Fruit fly (Drosophila melanogaster): Measurements from ENCODE around the gene CG14855.

The CG14855 gene

DNA sequence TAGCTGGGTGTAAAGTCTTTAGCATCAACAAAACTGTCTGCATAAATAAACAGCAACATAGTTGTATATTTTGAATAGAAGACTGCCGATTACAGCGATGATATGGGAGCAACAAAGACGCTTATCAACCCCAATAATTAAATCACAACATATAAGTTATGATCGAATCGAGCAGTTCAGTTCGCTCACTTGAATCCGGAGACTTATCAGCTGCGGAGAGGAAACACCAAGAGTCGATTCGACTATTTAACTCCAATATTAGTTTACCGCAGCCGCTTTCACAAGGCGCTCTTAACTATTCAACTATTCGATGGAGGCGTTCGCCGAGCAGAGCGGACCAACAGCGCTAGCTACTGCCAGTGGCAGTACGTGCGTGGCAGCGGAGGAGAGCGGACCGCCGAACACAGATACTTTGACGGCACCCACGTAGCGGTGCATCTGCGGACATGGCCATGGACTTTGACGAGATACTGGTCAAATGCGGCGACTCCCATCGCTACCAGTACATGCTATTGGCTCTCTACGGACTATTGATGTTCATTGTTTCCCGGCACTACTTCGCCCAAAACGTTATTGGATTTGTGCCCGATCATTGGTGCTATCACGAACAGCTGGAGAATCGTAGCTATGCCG lies 2.6 kb downstream of the CG14855 start, which contains the start of gene CG14856:
CG14856 (plus strand) TSS at position 361 of the 633 bp plus-strand sequence.
- no peak for TF ChIP-seq CG12768 (GFP tag; optimal IDR thresholded peaks at IDR 0.05)
- TF ChIP-seq tj (GFP tag; optimal IDR thresholded peaks at IDR 0.05): no peak
- no peak for TF ChIP-seq kay (GFP tag; ENCODE audit: borderline replicate concordance)
- TF ChIP-seq toe (GFP tag; optimal IDR thresholded peaks at IDR 0.05): no peak
- TF ChIP-seq bab1 (GFP tag; optimal IDR thresholded peaks at IDR 0.05): no peak
- no peak for TF ChIP-seq pad (GFP tag; optimal IDR thresholded peaks at IDR 0.05)
- TF ChIP-seq CG11617 (GFP tag; optimal IDR thresholded peaks at IDR 0.05): no peak

DNA sequence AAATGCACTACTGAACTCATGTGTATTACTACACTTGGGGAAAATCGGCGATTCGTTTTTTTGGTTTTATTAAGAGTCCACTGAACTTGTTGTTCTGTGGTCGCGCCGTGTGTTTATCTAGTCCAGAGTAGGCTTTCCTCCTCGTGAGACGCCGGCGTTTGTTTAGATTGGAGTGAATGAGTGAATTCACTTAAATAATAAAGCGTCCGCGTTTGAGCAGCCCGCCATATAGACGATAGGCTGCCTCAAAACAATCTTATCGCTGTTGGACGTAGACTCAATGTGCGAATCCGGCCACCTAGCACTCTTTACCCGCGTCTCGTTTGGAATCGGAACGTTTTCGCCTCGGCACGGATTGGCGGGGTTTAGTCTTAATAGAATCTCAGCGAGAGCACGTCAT lies 5.3 kb downstream of the CG14855 start, which contains the start of gene CG14857:
CG14857 (plus strand) TSS at position 367 of the 400 bp plus-strand sequence.
- TF ChIP-seq CG11617 (GFP tag; optimal IDR thresholded peaks at IDR 0.05): no peak
- peak; percentile 49 for TF ChIP-seq kay (GFP tag; ENCODE audit: borderline replicate concordance)
- peak; percentile 52 for TF ChIP-seq CG12768 (GFP tag; optimal IDR thresholded peaks at IDR 0.05)
- peak; percentile 70 for TF ChIP-seq cic (GFP tag; optimal IDR thresholded peaks at IDR 0.05)
- no peak for TF ChIP-seq CG7101 (tag; optimal IDR thresholded peaks at IDR 0.05)
- TF ChIP-seq Mnt (GFP tag; optimal IDR thresholded peaks at IDR 0.05): peak; percentile 45
- TF ChIP-seq CG33017 (tag; optimal IDR thresholded peaks at IDR 0.05): peak; percentile 12

- TF ChIP-seq cic (GFP tag; optimal IDR thresholded peaks at IDR 0.05): peak; percentile 52
- no peak for TF ChIP-seq CG11617 (GFP tag; optimal IDR thresholded peaks at IDR 0.05)
- TF ChIP-seq cnc (optimal IDR thresholded peaks at IDR 0.05): no peak
- no peak for TF ChIP-seq kay (GFP tag; ENCODE audit: borderline replicate concordance)
These were observed 14.6 kb downstream of the CG14855 start for dm6 chr3R:14810703-14811102.

DNA sequence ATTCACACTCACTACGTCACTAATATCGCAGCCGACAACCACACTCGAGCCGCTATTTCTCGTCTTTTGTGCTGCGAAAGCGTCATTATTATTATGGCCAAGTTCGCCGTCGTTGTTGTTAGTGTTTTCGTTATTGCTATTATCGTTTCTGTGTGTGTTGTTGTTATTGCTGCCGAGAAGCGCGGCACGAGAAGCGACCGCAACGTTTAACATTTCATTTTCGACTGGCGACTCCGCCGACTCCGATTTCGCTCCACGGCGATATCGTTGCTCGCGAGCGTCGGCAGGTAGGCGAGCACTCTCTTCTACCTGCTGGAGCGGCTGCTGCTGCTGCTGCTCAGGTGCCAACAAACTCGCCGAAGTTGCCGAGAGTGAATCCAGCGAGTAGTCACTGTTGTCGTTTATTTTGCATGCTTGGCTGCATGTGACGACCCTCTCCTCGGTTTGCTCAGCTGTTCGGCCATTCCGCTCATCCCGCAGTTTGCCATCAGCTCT lies 21.7 kb downstream of the CG14855 start:
- TF ChIP-seq CG14711 (tag; optimal IDR thresholded peaks at IDR 0.05): no peak
- TF ChIP-seq cnc (optimal IDR thresholded peaks at IDR 0.05): no peak
- TF ChIP-seq ovo (GFP tag; optimal IDR thresholded peaks at IDR 0.05): no peak
- peak; percentile 81 for TF ChIP-seq tj (GFP tag; optimal IDR thresholded peaks at IDR 0.05)
- peak; percentile 54 for TF ChIP-seq CG12768 (GFP tag; optimal IDR thresholded peaks at IDR 0.05)
- TF ChIP-seq Hr96 (GFP tag; optimal IDR thresholded peaks at IDR 0.05): peak; percentile 50
- peak; percentile 24 for TF ChIP-seq CG7101 (tag; optimal IDR thresholded peaks at IDR 0.05)
- peak; percentile 48 for TF ChIP-seq toe (GFP tag; optimal IDR thresholded peaks at IDR 0.05)
- TF ChIP-seq cic (GFP tag; optimal IDR thresholded peaks at IDR 0.05): peak; percentile 46
- no peak for TF ChIP-seq CG7045 (GFP tag; optimal IDR thresholded peaks at IDR 0.05)
- TF ChIP-seq CG5204 (GFP tag; optimal IDR thresholded peaks at IDR 0.05): no peak
- TF ChIP-seq bab1 (GFP tag; optimal IDR thresholded peaks at IDR 0.05): peak; percentile 50
- TF ChIP-seq CG11617 (GFP tag; optimal IDR thresholded peaks at IDR 0.05): peak; percentile 7
- TF ChIP-seq Mnt (GFP tag; optimal IDR thresholded peaks at IDR 0.05): peak; percentile 90
- TF ChIP-seq Crg-1 (GFP tag; optimal IDR thresholded peaks at IDR 0.05): peak; percentile 18

dm6 chr3R:14819711-14820153 lies 23.6 kb downstream of the CG14855 start:
- peak; percentile 21 for TF ChIP-seq tj (GFP tag; optimal IDR thresholded peaks at IDR 0.05)
- TF ChIP-seq cic (GFP tag; optimal IDR thresholded peaks at IDR 0.05): no peak
- peak; percentile 22 for TF ChIP-seq Mnt (GFP tag; optimal IDR thresholded peaks at IDR 0.05)

DNA sequence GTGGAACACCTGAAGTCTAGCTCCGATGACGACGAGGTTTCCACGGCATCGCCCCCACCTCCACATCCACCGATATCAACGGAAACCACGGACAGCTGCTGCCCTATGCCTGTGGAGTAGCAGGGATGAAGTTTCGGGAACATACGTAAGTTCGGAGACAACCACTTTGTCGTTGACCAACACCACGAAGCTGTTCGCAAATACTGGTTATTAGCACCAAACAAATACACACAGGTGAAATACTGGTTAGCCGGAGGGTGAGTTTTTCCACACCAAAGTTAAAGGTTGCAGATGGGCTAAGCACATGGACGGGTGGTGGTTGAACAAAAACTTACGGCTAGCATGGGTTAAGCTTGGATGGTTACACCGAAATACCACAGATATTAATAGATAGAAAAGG lies 25.1 kb downstream of the CG14855 start:
- TF ChIP-seq CG14711 (tag; optimal IDR thresholded peaks at IDR 0.05) (no peak), CG5204 (GFP tag; optimal IDR thresholded peaks at IDR 0.05) (no peak)

DNA sequence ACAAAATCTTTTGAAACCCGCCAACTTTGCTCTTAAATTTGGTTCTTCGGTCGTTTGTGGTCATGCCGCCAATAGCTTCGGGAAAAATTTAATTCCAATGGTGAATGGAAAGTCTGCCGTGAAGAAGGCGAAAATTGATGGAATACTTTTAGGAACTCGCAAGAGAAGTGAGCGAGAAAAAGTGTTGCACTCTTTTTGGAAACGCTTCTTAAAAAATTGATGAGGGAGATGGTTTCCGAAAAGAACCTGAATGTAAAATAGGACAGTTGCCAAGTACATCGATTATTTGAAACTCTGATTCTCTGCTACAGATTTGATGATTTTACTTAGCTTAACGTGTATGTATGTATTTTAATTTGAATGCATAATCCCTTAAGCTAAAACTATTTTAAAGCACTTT lies 26.8 kb downstream of the CG14855 start:
- no peak for TF ChIP-seq CG11617 (GFP tag; optimal IDR thresholded peaks at IDR 0.05)
- TF ChIP-seq Crg-1 (GFP tag; optimal IDR thresholded peaks at IDR 0.05): no peak
- TF ChIP-seq cnc (optimal IDR thresholded peaks at IDR 0.05): no peak
- no peak for TF ChIP-seq tj (GFP tag; optimal IDR thresholded peaks at IDR 0.05)
- no peak for TF ChIP-seq Hr96 (GFP tag; optimal IDR thresholded peaks at IDR 0.05)
- no peak for TF ChIP-seq toe (GFP tag; optimal IDR thresholded peaks at IDR 0.05)
- no peak for TF ChIP-seq pad (GFP tag; optimal IDR thresholded peaks at IDR 0.05)
- no peak for TF ChIP-seq CG1620 (GFP tag; optimal IDR thresholded peaks at IDR 0.05)
- TF ChIP-seq kay (GFP tag; ENCODE audit: borderline replicate concordance): no peak
- no peak for TF ChIP-seq CG7045 (GFP tag; optimal IDR thresholded peaks at IDR 0.05)
- no peak for TF ChIP-seq Clk (GFP tag; optimal IDR thresholded peaks at IDR 0.05)
- no peak for TF ChIP-seq CG33017 (tag; optimal IDR thresholded peaks at IDR 0.05)
- TF ChIP-seq CG5204 (GFP tag; optimal IDR thresholded peaks at IDR 0.05): no peak
- TF ChIP-seq CG12768 (GFP tag; optimal IDR thresholded peaks at IDR 0.05): no peak
- no peak for TF ChIP-seq ovo (GFP tag; optimal IDR thresholded peaks at IDR 0.05)
- no peak for TF ChIP-seq CG14711 (tag; optimal IDR thresholded peaks at IDR 0.05)
- no peak for TF ChIP-seq Mnt (GFP tag; optimal IDR thresholded peaks at IDR 0.05)
- no peak for TF ChIP-seq cic (GFP tag; optimal IDR thresholded peaks at IDR 0.05)
- no peak for TF ChIP-seq bab1 (GFP tag; optimal IDR thresholded peaks at IDR 0.05)
